Worm (Caenorhabditis elegans) whole organism, early embryonic: ENCODE data around the gene fut-5.

Source experiments
- B0310.2 ChIP-seq: sonication (generic microtip); optimal IDR thresholded peaks from 2 replicates; lab custom pipeline; 2016; ENCODE audit warnings: mild to moderate bottlenecking, missing genetic modification characterization, missing compliant biosample characterization
- F13C5.2 ChIP-seq: sonication (generic microtip); optimal IDR thresholded peaks from 2 replicates; lab custom pipeline; 2017; ENCODE audit warnings: mild to moderate bottlenecking, missing genetic modification characterization, inconsistent platforms, missing compliant biosample characterization
- aly-1 ChIP-seq: sonication (generic microtip); optimal IDR thresholded peaks from 2 replicates; lab custom pipeline; 2016; ENCODE audit warnings: missing genetic modification characterization, missing compliant biosample characterization
- ama-1 ChIP-seq: fragments of 150-350 bp; optimal IDR thresholded peaks from 2 replicates; lab custom pipeline; 2014
- ceh-13 ChIP-seq: fragments of 200-800 bp; sonication (Bioruptor generic); optimal IDR thresholded peaks from 2 replicates; lab custom pipeline; 2018; ENCODE audit warnings: mild to moderate bottlenecking, missing genetic modification characterization, missing compliant biosample characterization
- flt-1 ChIP-seq: fragments of 200-800 bp; sonication (Bioruptor generic); IDR thresholded peaks from 2 replicates; pipeline ENCODE4 v1.3.6; 2022; ENCODE audit warnings: missing genetic modification characterization, missing compliant biosample characterization
- hmg-4 ChIP-seq: fragments of 200-800 bp; sonication (Bioruptor generic); optimal IDR thresholded peaks from 2 replicates; lab custom pipeline; 2018; ENCODE audit warnings: mild to moderate bottlenecking, missing genetic modification characterization, missing compliant biosample characterization
- hnd-1 ChIP-seq: sonication (generic microtip); optimal IDR thresholded peaks from 2 replicates; lab custom pipeline; 2016; ENCODE audit warnings: missing genetic modification characterization, missing compliant biosample characterization
- pes-1 ChIP-seq: fragments of 200-800 bp; sonication (Bioruptor generic); IDR thresholded peaks from 2 replicates; pipeline ENCODE4 v1.3.6; 2022; ENCODE audit warnings: missing genetic modification reagents, missing genetic modification characterization, missing compliant biosample characterization

ce11 chrII:4665359-4665758 is 2.1 kb downstream of the fut-5 start, which contains the start of gene T05A7.11:
- no peak for TF ChIP-seq B0310.2 (tag; lab: Kevin White, UChicago)
- no peak for TF ChIP-seq ama-1 (lab: Kevin White, UChicago)
- no peak for TF ChIP-seq aly-1 (tag; lab: Kevin White, UChicago)
- no peak for TF ChIP-seq F13C5.2 (tag; lab: Kevin White, UChicago)
- no peak for TF ChIP-seq pes-1 (GFP tag; lab: Robert Waterston, UW)
- TF ChIP-seq hnd-1: no peak
- no peak for TF ChIP-seq flt-1 (GFP tag; lab: Robert Waterston, UW)
- TF ChIP-seq hmg-4 (GFP tag; lab: Kevin White, UChicago): no peak
- no peak for TF ChIP-seq ceh-13
